Fruit fly (Drosophila melanogaster) whole organism, embryonic: ENCODE results near the gene CG33702.
A peak's percentile ranks its signal among the peaks of the same experiment; 100 is the strongest.

Source experiments
- Blimp-1 ChIP-seq: fragments of 200-800 bp; sonication (Bioruptor generic); optimal IDR thresholded peaks from 3 replicates; lab custom pipeline; 2018; ENCODE audit warnings: missing biosample characterization, missing genetic modification characterization, mild to moderate bottlenecking, moderate library complexity, missing genetic modification reagents
- BtbVII ChIP-seq: fragments of 200-800 bp; sonication (Bioruptor generic); optimal IDR thresholded peaks from 3 replicates; lab custom pipeline; 2017; ENCODE audit warnings: missing biosample characterization, mild to moderate bottlenecking, missing genetic modification characterization
- CG10209 ChIP-seq: fragments of 200-800 bp; sonication (Bioruptor generic); optimal IDR thresholded peaks from 3 replicates; lab custom pipeline; 2017; ENCODE audit warnings: missing biosample characterization, mild to moderate bottlenecking, missing genetic modification characterization, missing genetic modification reagents
- CG12299 ChIP-seq: fragments of 200-800 bp; sonication (Bioruptor generic); optimal IDR thresholded peaks from 2 replicates; lab custom pipeline; 2018; ENCODE audit warnings: missing biosample characterization, mild to moderate bottlenecking, missing genetic modification characterization
- CG1233 ChIP-seq: fragments of 200-800 bp; sonication (Bioruptor generic); optimal IDR thresholded peaks from 4 replicates; lab custom pipeline; 2018; ENCODE audit warnings: missing biosample characterization, mild to moderate bottlenecking, missing genetic modification characterization
- CG14050 ChIP-seq: fragments of 200-800 bp; sonication (Bioruptor generic); IDR thresholded peaks from 3 replicates; pipeline ENCODE4 v1.3.6; 2022; ENCODE audit warnings: missing biosample characterization, missing genetic modification characterization
- CG14441 ChIP-seq: fragments of 200-800 bp; sonication (Bioruptor generic); IDR thresholded peaks from 2 replicates; pipeline ENCODE4 v1.3.6; 2022; ENCODE audit warnings: missing biosample characterization, missing genetic modification characterization
- CG1602 ChIP-seq: fragments of 200-800 bp; sonication (Bioruptor generic); optimal IDR thresholded peaks from 3 replicates; lab custom pipeline; 2016; ENCODE audit warnings: missing biosample characterization, missing genetic modification characterization
- CG16779 ChIP-seq: fragments of 200-800 bp; sonication (Bioruptor generic); IDR thresholded peaks from 2 replicates; pipeline ENCODE4 v1.3.6; 2022; ENCODE audit warnings: missing biosample characterization, missing genetic modification characterization
- CG17612 ChIP-seq: fragments of 200-800 bp; sonication (Bioruptor generic); IDR thresholded peaks from 2 replicates; pipeline ENCODE4 v1.3.6; 2022; ENCODE audit warnings: missing biosample characterization, missing genetic modification characterization
- CG17829 ChIP-seq: fragments of 200-800 bp; optimal IDR thresholded peaks from 2 replicates; lab custom pipeline; 2019; ENCODE audit warnings: missing biosample characterization, mild to moderate bottlenecking, missing genetic modification characterization, moderate library complexity
- CG18476 ChIP-seq: fragments of 200-800 bp; sonication (Bioruptor generic); optimal IDR thresholded peaks from 2 replicates; lab custom pipeline; 2016; ENCODE audit warnings: missing biosample characterization, mild to moderate bottlenecking, missing genetic modification characterization
- CG18764 ChIP-seq: fragments of 200-800 bp; sonication (Bioruptor generic); optimal IDR thresholded peaks from 3 replicates; lab custom pipeline; 2016; ENCODE audit warnings: missing biosample characterization, missing genetic modification characterization
- CG2129 ChIP-seq: fragments of 200-800 bp; sonication (Bioruptor generic); IDR thresholded peaks from 2 replicates; pipeline ENCODE4 v1.3.6; 2022; ENCODE audit warnings: missing biosample characterization, missing genetic modification characterization; ENCODE audit not compliant: partially characterized antibody
- CG4404 ChIP-seq: fragments of 200-800 bp; sonication (Bioruptor generic); IDR thresholded peaks from 2 replicates; pipeline ENCODE4 v1.3.6; 2022; ENCODE audit warnings: missing biosample characterization, missing genetic modification characterization
- CG4707 ChIP-seq: fragments of 200-800 bp; sonication (Bioruptor generic); optimal IDR thresholded peaks from 2 replicates; lab custom pipeline; 2018; ENCODE audit warnings: missing biosample characterization, mild to moderate bottlenecking, missing genetic modification characterization, moderate library complexity
- CG7556 ChIP-seq: fragments of 200-800 bp; sonication (Bioruptor generic); optimal IDR thresholded peaks from 2 replicates; lab custom pipeline; 2017; ENCODE audit warnings: missing biosample characterization, mild to moderate bottlenecking, missing genetic modification characterization
- CG7839 ChIP-seq: fragments of 200-800 bp; sonication (Bioruptor generic); optimal IDR thresholded peaks from 3 replicates; lab custom pipeline; 2018; ENCODE audit warnings: missing biosample characterization, mild to moderate bottlenecking, missing genetic modification characterization, moderate library complexity
- CG7987 ChIP-seq: fragments of 200-800 bp; sonication (Bioruptor generic); optimal IDR thresholded peaks from 2 replicates; lab custom pipeline; 2018; ENCODE audit warnings: missing biosample characterization, mild to moderate bottlenecking, missing genetic modification characterization, moderate library complexity
- CG9437 ChIP-seq: fragments of 200-800 bp; sonication (Bioruptor generic); optimal IDR thresholded peaks from 2 replicates; lab custom pipeline; 2018; ENCODE audit warnings: missing biosample characterization, mild to moderate bottlenecking, missing genetic modification characterization
- CrebB ChIP-seq: fragments of 200-800 bp; sonication (Bioruptor generic); optimal IDR thresholded peaks from 3 replicates; lab custom pipeline; 2018; ENCODE audit warnings: missing biosample characterization, mild to moderate bottlenecking, missing genetic modification characterization
- Dbx ChIP-seq: fragments of 200-800 bp; sonication (Bioruptor generic); IDR thresholded peaks from 3 replicates; pipeline ENCODE4 v1.3.6; 2022; ENCODE audit warnings: missing biosample characterization, missing genetic modification characterization
- Dfd ChIP-seq, 2 experiments: fragments of >200 bp; optimal IDR thresholded peaks; 2 replicates each; lab custom pipeline; 2017; ENCODE audit warnings: missing biosample characterization in 2 of 2, missing genetic modification characterization in 2 of 2
- Eip74EF ChIP-seq, 2 experiments: fragments of 200-800 bp in 1 of 2; fragments of >200 bp in 1 of 2; sonication (Bioruptor generic) in 1 of 2; optimal IDR thresholded peaks; 2 replicates each; lab custom pipeline; 2017 to 2019; ENCODE audit warnings: missing biosample characterization in 2 of 2, missing genetic modification characterization in 2 of 2, mild to moderate bottlenecking in 1 of 2, moderate library complexity in 1 of 2
- Elba2 ChIP-seq: fragments of 200-800 bp; sonication (Bioruptor generic); optimal IDR thresholded peaks from 3 replicates; lab custom pipeline; 2016; ENCODE audit warnings: missing biosample characterization, missing genetic modification characterization
- Fer3 ChIP-seq: fragments of 200-800 bp; sonication (Bioruptor generic); optimal IDR thresholded peaks from 2 replicates; lab custom pipeline; 2018; ENCODE audit warnings: missing biosample characterization, mild to moderate bottlenecking, missing genetic modification characterization, moderate library complexity
- Meics ChIP-seq: fragments of 200-800 bp; sonication (Bioruptor generic); optimal IDR thresholded peaks from 2 replicates; lab custom pipeline; 2017; ENCODE audit warnings: missing biosample characterization, mild to moderate bottlenecking, missing genetic modification characterization
- NK7.1 ChIP-seq: fragments of 200-800 bp; sonication (Bioruptor generic); optimal IDR thresholded peaks from 3 replicates; lab custom pipeline; 2016; ENCODE audit warnings: missing biosample characterization, missing genetic modification characterization
- Neu2 ChIP-seq: fragments of 200-800 bp; sonication (Bioruptor generic); optimal IDR thresholded peaks from 3 replicates; lab custom pipeline; 2016; ENCODE audit warnings: missing biosample characterization, missing genetic modification characterization, borderline replicate concordance
- Side ChIP-seq: fragments of 200-800 bp; sonication (Bioruptor generic); optimal IDR thresholded peaks from 2 replicates; lab custom pipeline; 2016; ENCODE audit warnings: missing biosample characterization, missing genetic modification characterization
- Sox100B ChIP-seq: fragments of 200-800 bp; sonication (Bioruptor generic); optimal IDR thresholded peaks from 3 replicates; lab custom pipeline; 2018; ENCODE audit warnings: missing biosample characterization, mild to moderate bottlenecking, missing genetic modification characterization
- Stat92E ChIP-seq, 3 experiments: fragments of >200 bp in 2 of 3; fragments of 200-800 bp in 1 of 3; sonication (Bioruptor generic) in 1 of 3; optimal IDR thresholded peaks; 2 replicates each; lab custom pipeline; 2017 to 2019; ENCODE audit warnings: missing biosample characterization in 3 of 3, missing genetic modification characterization in 3 of 3, mild to moderate bottlenecking in 1 of 3, moderate library complexity in 1 of 3
- Xbp1 ChIP-seq: fragments of 200-800 bp; sonication (Bioruptor generic); optimal IDR thresholded peaks from 3 replicates; lab custom pipeline; 2016; ENCODE audit warnings: missing biosample characterization, mild to moderate bottlenecking, missing genetic modification characterization
- al ChIP-seq: fragments of 200-800 bp; sonication (Bioruptor generic); IDR thresholded peaks from 2 replicates; pipeline ENCODE4 v1.3.6; 2022; ENCODE audit warnings: missing biosample characterization, missing genetic modification characterization
- bab2 ChIP-seq: fragments of 200-800 bp; sonication (Bioruptor generic); optimal IDR thresholded peaks from 2 replicates; lab custom pipeline; 2016; ENCODE audit warnings: missing biosample characterization, missing genetic modification characterization
- bcd ChIP-seq: fragments of 200-800 bp; sonication (Bioruptor generic); optimal IDR thresholded peaks from 2 replicates; lab custom pipeline; 2017; ENCODE audit warnings: missing biosample characterization, mild to moderate bottlenecking, missing genetic modification characterization
- esg ChIP-seq: fragments of 200-800 bp; sonication (Bioruptor generic); conservative IDR thresholded peaks from 2 replicates; pipeline ENCODE4 v1.3.6; 2022; ENCODE audit warnings: missing biosample characterization, missing genetic modification characterization
- gsb-n ChIP-seq: fragments of 200-800 bp; sonication (Bioruptor generic); optimal IDR thresholded peaks from 3 replicates; lab custom pipeline; 2018; ENCODE audit warnings: missing biosample characterization, mild to moderate bottlenecking, missing genetic modification characterization
- lmd ChIP-seq: fragments of 200-800 bp; sonication (Bioruptor generic); IDR thresholded peaks from 2 replicates; pipeline ENCODE4 v1.3.6; 2022; ENCODE audit warnings: missing biosample characterization, missing genetic modification characterization
- pfk ChIP-seq: fragments of 200-800 bp; sonication (Bioruptor generic); optimal IDR thresholded peaks from 2 replicates; lab custom pipeline; 2018; ENCODE audit warnings: missing biosample characterization, mild to moderate bottlenecking, missing genetic modification characterization, moderate library complexity
- pho ChIP-seq: fragments of 200-800 bp; sonication (Bioruptor generic); optimal IDR thresholded peaks from 2 replicates; lab custom pipeline; 2016; ENCODE audit warnings: missing biosample characterization, missing genetic modification characterization
- prd ChIP-seq, 3 experiments: fragments of >200 bp in 2 of 3; fragments of 200-800 bp in 1 of 3; sonication (Bioruptor generic) in 1 of 3; optimal IDR thresholded peaks in 2 of 3; IDR thresholded peaks in 1 of 3; 2 replicates in 2 of 3; 3 replicates in 1 of 3; pipeline versions ENCODE4 v1.3.6 to Lab custom; 2017 to 2022; ENCODE audit warnings: missing biosample characterization in 1 of 3, missing genetic modification characterization in 1 of 3
- sc ChIP-seq, 3 experiments: fragments of >200 bp in 2 of 3; fragments of 200-800 bp in 1 of 3; sonication (Bioruptor generic) in 1 of 3; optimal IDR thresholded peaks; 2 replicates in 2 of 3; 3 replicates in 1 of 3; lab custom pipeline; 2017; ENCODE audit warnings: mild to moderate bottlenecking in 1 of 3, missing biosample characterization in 1 of 3, missing genetic modification characterization in 1 of 3, missing genetic modification reagents in 1 of 3
- sisA ChIP-seq: fragments of 200-800 bp; sonication (Bioruptor generic); IDR thresholded peaks from 2 replicates; pipeline ENCODE4 v1.3.6; 2022; ENCODE audit warnings: missing biosample characterization, missing genetic modification characterization
- ssp ChIP-seq: fragments of 200-800 bp; sonication (Bioruptor generic); IDR thresholded peaks from 2 replicates; pipeline ENCODE4 v1.3.6; 2022; ENCODE audit warnings: missing biosample characterization, missing genetic modification characterization
- trem ChIP-seq: fragments of 200-800 bp; optimal IDR thresholded peaks from 3 replicates; lab custom pipeline; 2019; ENCODE audit warnings: missing biosample characterization, mild to moderate bottlenecking, missing genetic modification characterization, moderate library complexity
- wdn ChIP-seq: fragments of 200-800 bp; sonication (Bioruptor generic); IDR thresholded peaks from 2 replicates; pipeline ENCODE4 v1.3.6; 2022; ENCODE audit warnings: missing biosample characterization, missing genetic modification characterization
- zen ChIP-seq: fragments of 200-800 bp; sonication (Bioruptor generic); optimal IDR thresholded peaks from 3 replicates; lab custom pipeline; 2018; ENCODE audit warnings: missing biosample characterization, mild to moderate bottlenecking, missing genetic modification characterization, moderate library complexity
- zfh1 ChIP-seq: fragments of 200-800 bp; sonication (Bioruptor generic); IDR thresholded peaks from 3 replicates; pipeline ENCODE4 v1.3.6; 2022; ENCODE audit warnings: missing biosample characterization, missing genetic modification characterization

CG33702 gene

DNA sequence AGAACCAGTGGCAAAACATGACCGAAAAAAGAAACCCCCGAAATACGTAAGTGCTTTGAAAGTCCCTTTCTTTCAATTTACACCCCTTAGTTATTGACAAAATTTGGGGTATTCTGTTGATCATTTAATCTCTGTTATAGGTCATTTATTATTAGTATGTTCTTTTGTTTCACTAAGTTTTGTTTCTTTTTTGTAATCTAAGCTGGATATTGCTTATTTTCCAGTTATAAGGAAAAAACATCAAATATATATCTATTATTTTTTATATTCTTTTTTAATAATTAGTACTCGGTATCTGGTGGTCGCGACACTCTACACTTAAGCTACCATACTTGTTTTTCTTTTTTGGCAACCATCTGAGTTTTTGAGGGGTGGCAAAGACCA is 4.6 kb downstream of the CG33702 start (continued):
- TF ChIP-seq CG10209 (GFP tag; lab: Kevin White, UChicago) (peak; percentile 49), Dbx (GFP tag; lab: Robert Waterston, UW) (no peak), Eip74EF (GFP tag; optimal IDR thresholded peaks at IDR 0.05; lab: Kevin White, UChicago) (peak in 1 of 2 experiments; percentile 3), NK7.1 (no peak), CrebB (tag; lab: Kevin White, UChicago) (no peak), CG4707 (GFP tag; lab: Kevin White, UChicago) (no peak), Neu2 (GFP tag; lab: Kevin White, UChicago) (no peak), lmd (peak; percentile 44), CG17612 (GFP tag; lab: Robert Waterston, UW) (no peak), CG16779 (no peak), CG2129 (GFP tag; lab: Robert Waterston, UW) (no peak), CG1233 (GFP tag; lab: Kevin White, UChicago) (no peak), sc (optimal IDR thresholded peaks at IDR 0.05; lab: Kevin White, UChicago) (no peak), sc (GFP tag; optimal IDR thresholded peaks at IDR 0.05; lab: Kevin White, UChicago) (peak; percentile 32), zfh1 (GFP tag; lab: Robert Waterston, UW) (peak; percentile 28; the same call in 1 of the 3 replicates), wdn (peak; percentile 40; the same call in 1 of the 2 replicates), CG18764 (GFP tag; lab: Kevin White, UChicago) (no peak), gsb-n (tag; lab: Kevin White, UChicago) (peak; percentile 79), Elba2 (GFP tag; lab: Kevin White, UChicago) (no peak), pho (no peak), bab2 (GFP tag; lab: Kevin White, UChicago) (no peak), Side (GFP tag; lab: Kevin White, UChicago) (no peak), trem (tag; lab: Kevin White, UChicago) (peak; percentile 59), bcd (GFP tag; lab: Kevin White, UChicago) (peak; percentile 44), prd (optimal IDR thresholded peaks at IDR 0.05; lab: Kevin White, UChicago) (no peak), prd (GFP tag; IDR thresholded peaks at IDR 0.05; lab: Robert Waterston, UW) (peak; percentile 53; the same call in 1 of the 3 replicates), BtbVII (GFP tag; lab: Kevin White, UChicago) (peak; percentile 19), CG7839 (peak; percentile 71), CG9437 (GFP tag; lab: Kevin White, UChicago) (peak; percentile 63), CG4404 (GFP tag; lab: Robert Waterston, UW) (no peak), CG1602 (GFP tag; lab: Kevin White, UChicago) (no peak), Stat92E (GFP tag; optimal IDR thresholded peaks at IDR 0.05; lab: Kevin White, UChicago) (no peak), pfk (GFP tag; lab: Kevin White, UChicago) (no peak), Dfd (GFP tag; optimal IDR thresholded peaks at IDR 0.05; lab: Kevin White, UChicago) (no peak), ssp (GFP tag; lab: Robert Waterston, UW) (no peak), esg (0 out of 2 replicates have a peak, but pooled peaks have one; percentile 13), Sox100B (GFP tag; lab: Kevin White, UChicago) (peak; percentile 66), CG7556 (peak; percentile 77), Blimp-1 (GFP tag; lab: Kevin White, UChicago) (peak; percentile 72), Fer3 (tag; lab: Kevin White, UChicago) (peak; percentile 50), sisA (GFP tag; lab: Robert Waterston, UW) (no peak), al (GFP tag; lab: Robert Waterston, UW) (no peak), CG18476 (GFP tag; lab: Kevin White, UChicago) (no peak), CG14441 (GFP tag; lab: Robert Waterston, UW) (0 out of 2 replicates have a peak, but pooled peaks have one; percentile 5), Meics (GFP tag; lab: Kevin White, UChicago) (peak; percentile 61), CG17829 (tag; lab: Kevin White, UChicago) (peak; percentile 61), Xbp1 (no peak), CG7987 (GFP tag; lab: Kevin White, UChicago) (no peak), CG12299 (tag; lab: Kevin White, UChicago) (peak; percentile 14), CG14050 (GFP tag; lab: Robert Waterston, UW) (no peak), zen (tag; lab: Kevin White, UChicago) (no peak)
